Worm (Caenorhabditis elegans) whole organism, L1 larva: ENCODE measurements around the gene zim-1.

Source experiments
- aly-2 ChIP-seq: fragments of 150-350 bp; optimal IDR thresholded peaks from 2 replicates; lab custom pipeline; 2014; ENCODE audit warnings: missing biosample characterization, missing genetic modification characterization
- ceh-82 ChIP-seq, 3 experiments: fragments of 150-350 bp in 1 of 3; sonication (generic microtip) in 2 of 3; optimal IDR thresholded peaks; 2 replicates each; lab custom pipeline; 2014 to 2017; ENCODE audit warnings: missing biosample characterization in 3 of 3, missing genetic modification characterization in 3 of 3
- elt-3 ChIP-seq, 6 experiments: fragments of 150-350 bp in 1 of 6; sonication (generic microtip); optimal IDR thresholded peaks; 2 replicates each; lab custom pipeline; 2017 to 2018; ENCODE audit warnings: missing biosample characterization in 6 of 6, missing genetic modification characterization in 6 of 6, inconsistent platforms in 1 of 6
- fkh-10 ChIP-seq: sonication (generic microtip); optimal IDR thresholded peaks from 2 replicates; lab custom pipeline; 2017; ENCODE audit warnings: missing biosample characterization, missing genetic modification reagents, missing genetic modification characterization
- fos-1 ChIP-seq: fragments of 150-350 bp; optimal IDR thresholded peaks from 2 replicates; lab custom pipeline; 2014; ENCODE audit warnings: missing biosample characterization, missing genetic modification characterization
- unc-130 ChIP-seq: fragments of 150-350 bp; optimal IDR thresholded peaks from 2 replicates; lab custom pipeline; 2017; ENCODE audit warnings: missing biosample characterization, missing genetic modification characterization, inconsistent platforms

ce11 chrIV:10538584-10538983 is 8.3 kb upstream of the zim-1 start, which contains the start of gene T07G12.4:
- TF ChIP-seq aly-2 (tag; lab: Kevin White, UChicago) (no peak), ceh-82 (tag; optimal IDR thresholded peaks at IDR 0.05; lab: Kevin White, UChicago) (no peak), elt-3 (tag; optimal IDR thresholded peaks at IDR 0.05; lab: Kevin White, UChicago) (no peak), unc-130 (tag; lab: Kevin White, UChicago) (no peak), fkh-10 (GFP tag; lab: Kevin White, UChicago) (no peak), fos-1 (tag; lab: Kevin White, UChicago) (no peak)
